Worm (Caenorhabditis elegans) whole organism, mixed stage, embryonic: Measurements from ENCODE around the gene C09G9.1.
A peak's percentile ranks its signal among the peaks of the same experiment; 100 is the strongest.

Experiments used
- M03D4.4 ChIP-seq: sonication (generic microtip); optimal IDR thresholded peaks from 2 replicates; lab custom pipeline; 2017; ENCODE audit warnings: mild to moderate bottlenecking, missing genetic modification characterization, missing compliant biosample characterization
- bed-3 ChIP-seq: fragments of 200-800 bp; sonication (Bioruptor generic); optimal IDR thresholded peaks from 3 replicates; lab custom pipeline; 2018; ENCODE audit warnings: mild to moderate bottlenecking, missing genetic modification characterization, moderate library complexity, missing compliant biosample characterization
- blmp-1 ChIP-seq: fragments of 150-350 bp; optimal IDR thresholded peaks from 2 replicates; lab custom pipeline; 2014; ENCODE audit warnings: missing biosample characterization, missing genetic modification characterization
- ceh-39 ChIP-seq: fragments of 150-350 bp; optimal IDR thresholded peaks from 2 replicates; lab custom pipeline; 2014; ENCODE audit warnings: missing biosample characterization, missing genetic modification characterization
- ceh-43 ChIP-seq: fragments of 200-800 bp; sonication (Bioruptor generic); optimal IDR thresholded peaks from 2 replicates; lab custom pipeline; 2018; ENCODE audit warnings: mild to moderate bottlenecking, missing genetic modification characterization, moderate library complexity, missing compliant biosample characterization
- ceh-83 ChIP-seq: fragments of 200-800 bp; sonication (Bioruptor generic); optimal IDR thresholded peaks from 2 replicates; lab custom pipeline; 2018; ENCODE audit warnings: mild to moderate bottlenecking, missing genetic modification characterization, missing compliant biosample characterization
- ces-1 ChIP-seq: fragments of 150-350 bp; optimal IDR thresholded peaks from 2 replicates; lab custom pipeline; 2014; ENCODE audit warnings: missing biosample characterization, missing genetic modification reagents, missing genetic modification characterization
- cnd-1 ChIP-seq: fragments of 200-800 bp; sonication (Bioruptor generic); optimal IDR thresholded peaks from 2 replicates; lab custom pipeline; 2018; ENCODE audit warnings: mild to moderate bottlenecking, missing genetic modification characterization, missing compliant biosample characterization
- elt-1 ChIP-seq: sonication (generic microtip); optimal IDR thresholded peaks from 2 replicates; lab custom pipeline; 2017; ENCODE audit warnings: missing genetic modification characterization, mild to moderate bottlenecking, missing compliant biosample characterization, antibody characterized with exemption, moderate library complexity, borderline replicate concordance; ENCODE audit not compliant: insufficient read depth
- elt-3 ChIP-seq: fragments of 150-350 bp; optimal IDR thresholded peaks from 2 replicates; lab custom pipeline; 2014; ENCODE audit warnings: missing biosample characterization, missing genetic modification characterization
- ham-2 ChIP-seq: fragments of 200-800 bp; sonication (Bioruptor generic); optimal IDR thresholded peaks from 2 replicates; lab custom pipeline; 2018; ENCODE audit warnings: mild to moderate bottlenecking, missing genetic modification characterization, missing compliant biosample characterization
- hlh-1 ChIP-seq: fragments of 150-350 bp; optimal IDR thresholded peaks from 2 replicates; lab custom pipeline; 2014; ENCODE audit warnings: missing biosample characterization, missing genetic modification reagents, missing genetic modification characterization
- lin-13 ChIP-seq: fragments of 150-350 bp; optimal IDR thresholded peaks from 2 replicates; lab custom pipeline; 2014; ENCODE audit warnings: missing biosample characterization, missing genetic modification characterization
- lsy-2 ChIP-seq: fragments of 150-350 bp; optimal IDR thresholded peaks from 2 replicates; lab custom pipeline; 2014; ENCODE audit warnings: missing biosample characterization, missing genetic modification characterization
- mab-5 ChIP-seq: fragments of 150-350 bp; optimal IDR thresholded peaks from 2 replicates; lab custom pipeline; 2014; ENCODE audit warnings: missing biosample characterization, missing genetic modification characterization
- mep-1 ChIP-seq: fragments of 150-350 bp; optimal IDR thresholded peaks from 2 replicates; lab custom pipeline; 2017; ENCODE audit warnings: missing biosample characterization, missing genetic modification reagents, missing genetic modification characterization, inconsistent platforms
- mls-2 ChIP-seq: sonication (generic microtip); optimal IDR thresholded peaks from 2 replicates; lab custom pipeline; 2016; ENCODE audit warnings: mild to moderate bottlenecking, missing genetic modification characterization, moderate library complexity, missing compliant biosample characterization
- nhr-12 ChIP-seq: fragments of 150-350 bp; optimal IDR thresholded peaks from 2 replicates; lab custom pipeline; 2014; ENCODE audit warnings: missing biosample characterization, missing genetic modification characterization
- nhr-2 ChIP-seq: fragments of 150-350 bp; optimal IDR thresholded peaks from 2 replicates; lab custom pipeline; 2014; ENCODE audit warnings: missing biosample characterization, missing genetic modification characterization
- nhr-237 ChIP-seq: fragments of 150-350 bp; optimal IDR thresholded peaks from 2 replicates; lab custom pipeline; 2014; ENCODE audit warnings: missing biosample characterization, missing genetic modification characterization
- nhr-28 ChIP-seq: fragments of 150-350 bp; optimal IDR thresholded peaks from 2 replicates; lab custom pipeline; 2014; ENCODE audit warnings: missing biosample characterization, missing genetic modification characterization
- nhr-76 ChIP-seq: sonication (generic microtip); optimal IDR thresholded peaks from 2 replicates; lab custom pipeline; 2017; ENCODE audit warnings: missing biosample characterization, missing genetic modification characterization
- pha-4 ChIP-seq: fragments of 150-350 bp; optimal IDR thresholded peaks from 2 replicates; lab custom pipeline; 2018; ENCODE audit warnings: missing biosample characterization, missing genetic modification reagents, missing genetic modification characterization
- sem-2 ChIP-seq: fragments of 200-800 bp; sonication (Bioruptor generic); optimal IDR thresholded peaks from 2 replicates; lab custom pipeline; 2018; ENCODE audit warnings: mild to moderate bottlenecking, missing genetic modification characterization, missing compliant biosample characterization
- snpc-4 ChIP-seq: fragments of 150-350 bp; optimal IDR thresholded peaks from 2 replicates; lab custom pipeline; 2014; ENCODE audit warnings: missing biosample characterization, missing genetic modification characterization
- sptf-1 ChIP-seq: sonication (generic microtip); optimal IDR thresholded peaks from 2 replicates; lab custom pipeline; 2017; ENCODE audit warnings: mild to moderate bottlenecking, missing genetic modification characterization, moderate library complexity, missing compliant biosample characterization
- tbx-8 ChIP-seq: fragments of 200-800 bp; sonication (Bioruptor generic); optimal IDR thresholded peaks from 2 replicates; lab custom pipeline; 2018; ENCODE audit warnings: mild to moderate bottlenecking, missing genetic modification characterization, moderate library complexity, missing compliant biosample characterization
- unc-120 ChIP-seq: sonication (generic microtip); optimal IDR thresholded peaks from 2 replicates; lab custom pipeline; 2017; ENCODE audit warnings: missing genetic modification characterization, missing compliant biosample characterization; ENCODE audit not compliant: poor library complexity, severe bottlenecking
- unc-62 ChIP-seq: fragments of 150-350 bp; optimal IDR thresholded peaks from 2 replicates; lab custom pipeline; 2014; ENCODE audit warnings: missing biosample characterization, missing genetic modification reagents, missing genetic modification characterization
- zip-8 ChIP-seq: fragments of 150-350 bp; optimal IDR thresholded peaks from 2 replicates; lab custom pipeline; 2014; ENCODE audit warnings: missing biosample characterization, missing genetic modification characterization
- ztf-11 ChIP-seq: fragments of 150-350 bp; optimal IDR thresholded peaks from 2 replicates; lab custom pipeline; 2014; ENCODE audit warnings: missing biosample characterization, missing genetic modification characterization

C09G9.1 gene

DNA sequence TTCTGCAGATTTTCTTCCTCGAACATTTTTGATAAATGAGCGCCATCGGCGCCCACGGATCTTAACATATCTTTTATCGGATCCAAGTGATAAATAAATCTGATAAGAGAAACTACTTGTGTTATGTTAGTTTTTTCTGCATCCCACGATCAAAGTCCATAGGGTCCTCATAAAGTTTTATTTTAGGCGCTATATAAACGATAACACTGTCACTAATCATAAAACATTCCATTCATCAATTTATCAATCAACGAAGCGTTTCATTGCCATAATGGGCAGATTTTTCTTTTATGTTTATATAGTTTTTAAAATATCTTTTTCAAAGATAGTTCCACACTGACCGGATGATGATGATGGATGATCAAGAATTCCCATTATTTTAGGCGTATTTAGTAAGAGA is 613 bp downstream of the C09G9.1 start:
- TF ChIP-seq unc-62 (no peak), blmp-1 (tag; lab: Kevin White, UChicago) (no peak)

DNA sequence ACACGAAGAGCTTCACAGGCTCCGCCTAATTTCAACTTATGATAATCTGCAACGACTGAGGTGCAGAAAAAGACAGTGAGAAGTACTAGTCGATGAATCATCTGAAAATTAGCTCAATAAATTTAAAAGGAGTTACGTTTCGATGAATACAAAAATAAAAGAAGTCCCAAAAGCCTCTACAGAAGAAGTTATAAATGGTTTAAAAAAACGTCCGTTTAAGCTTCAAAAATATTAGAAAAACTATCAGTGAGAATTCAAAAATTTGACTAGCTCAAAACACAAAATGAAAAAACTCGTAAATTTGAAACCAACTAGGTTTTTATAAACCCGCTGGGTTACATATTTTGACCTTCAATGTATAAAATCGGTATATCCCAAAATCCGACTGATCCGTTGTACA is 9.3 kb downstream of the C09G9.1 start, which contains the start of gene T11B7.5:
Gene T11B7.5 (minus strand): TSS at position 101 of the 400 bp plus-strand sequence.
- TF ChIP-seq ztf-11 (tag; lab: Kevin White, UChicago) (no peak), unc-62 (no peak), ceh-39 (tag; lab: Kevin White, UChicago) (no peak), nhr-12 (tag; lab: Kevin White, UChicago) (no peak), nhr-28 (tag; lab: Kevin White, UChicago) (no peak), ces-1 (no peak), cnd-1 (tag; lab: Kevin White, UChicago) (no peak), pha-4 (no peak), nhr-2 (tag; lab: Kevin White, UChicago) (no peak)

DNA sequence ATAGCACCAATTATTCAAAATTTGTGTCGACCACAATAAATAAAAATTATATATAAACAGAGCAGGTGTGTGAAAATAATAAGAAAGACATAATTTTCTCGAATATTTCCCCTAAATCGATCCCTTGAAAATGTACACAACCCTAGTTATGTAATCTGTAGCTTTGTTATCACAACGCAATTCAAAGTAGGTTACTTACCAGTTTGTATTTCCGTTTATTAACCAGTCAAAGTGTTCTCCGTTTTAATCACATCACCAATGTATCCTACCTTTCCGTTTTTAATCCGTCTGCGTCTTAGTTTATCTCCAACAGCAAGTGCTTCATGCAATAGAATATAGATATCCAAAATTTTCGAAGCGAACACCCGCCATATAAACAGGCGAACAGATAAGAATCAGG is 12.0 kb downstream of the C09G9.1 start:
- TF ChIP-seq pha-4 (no peak), lin-13 (no peak), ham-2 (GFP tag; lab: Kevin White, UChicago) (peak; percentile 66)

DNA sequence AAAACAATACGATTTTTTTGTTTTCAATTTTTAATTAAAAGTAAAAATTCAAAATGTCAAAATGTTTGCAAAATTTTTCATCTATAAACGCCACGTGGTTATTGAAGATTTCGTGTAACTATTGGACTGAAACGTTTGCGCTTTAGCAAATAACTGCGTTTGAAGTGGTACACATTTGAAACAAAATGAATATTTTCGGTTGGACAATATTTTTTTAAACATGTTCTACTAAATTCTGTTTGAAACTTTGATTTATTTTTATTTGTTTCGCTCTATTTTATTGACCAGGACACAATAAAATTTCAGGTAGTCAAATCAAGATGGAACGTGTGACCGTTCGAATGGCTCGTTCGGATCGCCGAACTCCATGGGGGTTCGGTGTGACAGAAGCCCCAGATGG is 13.1 kb downstream of the C09G9.1 start, which contains the start of gene alp-1:
Gene alp-1 (plus strand): TSS at position 301 of the 400 bp plus-strand sequence.
- TF ChIP-seq blmp-1 (tag; lab: Kevin White, UChicago) (no peak), pha-4 (no peak), nhr-28 (tag; lab: Kevin White, UChicago) (no peak), nhr-12 (tag; lab: Kevin White, UChicago) (no peak), nhr-237 (tag; lab: Kevin White, UChicago) (no peak), mep-1 (tag; lab: Kevin White, UChicago) (no peak), ceh-43 (no peak), ceh-83 (GFP tag; lab: Kevin White, UChicago) (no peak), snpc-4 (no peak), unc-120 (tag; lab: Kevin White, UChicago) (no peak), unc-62 (no peak), sptf-1 (tag; lab: Kevin White, UChicago) (no peak)

DNA sequence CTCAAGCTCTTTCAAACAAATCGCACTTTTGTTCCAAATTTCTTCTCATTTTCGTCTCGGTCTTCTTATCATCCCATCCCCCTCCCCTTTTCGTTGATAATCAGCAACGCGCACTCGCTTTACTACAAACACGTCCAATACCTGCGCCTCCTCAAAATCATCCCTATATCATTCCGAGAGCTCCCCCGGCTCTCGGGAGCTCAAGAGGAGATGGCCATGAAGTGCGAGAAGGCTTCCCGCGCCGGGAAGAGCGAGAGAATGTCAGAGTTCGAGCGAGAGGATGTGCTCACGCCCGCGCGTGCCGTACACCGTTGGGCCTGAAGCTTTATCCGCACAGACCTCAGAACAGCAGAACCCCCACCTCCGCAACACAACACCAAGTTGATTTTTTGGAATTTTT is 14.5 kb downstream of the C09G9.1 start:
- TF ChIP-seq unc-120 (tag; lab: Kevin White, UChicago) (peak; percentile 53), lsy-2 (tag; lab: Kevin White, UChicago) (no peak)

DNA sequence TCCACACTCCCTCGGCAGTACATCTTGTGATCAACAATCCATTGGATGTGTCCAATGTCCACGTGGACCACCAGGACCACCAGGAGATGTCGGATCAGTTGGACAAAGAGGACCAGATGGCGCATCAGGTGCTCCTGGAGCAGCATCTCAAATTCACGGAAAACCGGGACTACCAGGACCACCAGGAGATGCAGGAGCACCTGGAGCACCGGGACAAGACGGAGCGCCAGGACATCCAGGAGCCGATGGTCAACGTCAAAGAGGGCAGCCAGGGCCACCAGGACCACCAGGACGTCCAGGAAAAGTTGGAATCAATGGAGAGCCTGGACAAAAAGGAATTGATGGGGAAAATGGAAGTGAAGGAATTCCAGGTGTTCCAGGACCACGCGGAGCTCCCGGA is 16.3 kb downstream of the C09G9.1 start:
- TF ChIP-seq ces-1 (no peak), nhr-12 (tag; lab: Kevin White, UChicago) (no peak), ztf-11 (tag; lab: Kevin White, UChicago) (no peak), unc-120 (tag; lab: Kevin White, UChicago) (no peak), sptf-1 (tag; lab: Kevin White, UChicago) (no peak), ceh-83 (GFP tag; lab: Kevin White, UChicago) (no peak), pha-4 (no peak), nhr-28 (tag; lab: Kevin White, UChicago) (no peak), unc-62 (no peak), elt-1 (tag; lab: Kevin White, UChicago) (no peak), nhr-76 (no peak), cnd-1 (tag; lab: Kevin White, UChicago) (no peak), ham-2 (GFP tag; lab: Kevin White, UChicago) (no peak), bed-3 (GFP tag; lab: Kevin White, UChicago) (no peak), lsy-2 (tag; lab: Kevin White, UChicago) (no peak), zip-8 (tag; lab: Kevin White, UChicago) (no peak), M03D4.4 (no peak)

DNA sequence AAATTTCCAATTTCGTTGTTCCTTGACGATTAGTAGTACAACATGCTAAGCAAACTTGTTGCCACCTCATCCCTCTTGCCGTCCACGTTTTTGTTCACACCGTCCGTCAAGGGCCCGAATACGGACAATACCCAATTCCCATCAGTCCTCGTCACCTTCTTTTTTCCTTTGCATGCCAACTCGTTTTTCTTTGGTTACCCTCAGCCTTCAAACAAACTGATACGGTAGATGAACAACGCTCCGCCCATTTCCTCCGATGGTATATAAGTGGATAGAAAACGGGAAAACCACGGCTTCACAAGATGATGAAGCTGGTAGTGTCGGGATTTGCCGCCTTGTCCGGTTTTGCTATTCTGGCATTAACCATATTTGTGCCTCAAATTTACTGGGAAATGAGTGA is 17.4 kb downstream of the C09G9.1 start, which contains the start of gene col-118:
Gene col-118 (plus strand): TSS at position 301 of the 400 bp plus-strand sequence.
- TF ChIP-seq blmp-1 (tag; lab: Kevin White, UChicago): no peak
- no peak for TF ChIP-seq hlh-1
- TF ChIP-seq ceh-83 (GFP tag; lab: Kevin White, UChicago): no peak
- TF ChIP-seq ham-2 (GFP tag; lab: Kevin White, UChicago): no peak
- TF ChIP-seq ceh-39 (tag; lab: Kevin White, UChicago): no peak
- TF ChIP-seq bed-3 (GFP tag; lab: Kevin White, UChicago): no peak
- TF ChIP-seq ztf-11 (tag; lab: Kevin White, UChicago): no peak
- TF ChIP-seq unc-120 (tag; lab: Kevin White, UChicago): no peak
- TF ChIP-seq tbx-8: no peak
- TF ChIP-seq elt-3: no peak
- TF ChIP-seq mls-2 (tag; lab: Kevin White, UChicago): no peak
- no peak for TF ChIP-seq mab-5 (tag; lab: Kevin White, UChicago)
- TF ChIP-seq M03D4.4: no peak
- TF ChIP-seq nhr-2 (tag; lab: Kevin White, UChicago): no peak
- TF ChIP-seq cnd-1 (tag; lab: Kevin White, UChicago): no peak
- no peak for TF ChIP-seq nhr-76
- no peak for TF ChIP-seq sem-2
- TF ChIP-seq nhr-237 (tag; lab: Kevin White, UChicago): no peak
- no peak for TF ChIP-seq ceh-43
- no peak for TF ChIP-seq mep-1 (tag; lab: Kevin White, UChicago)
